Worm (Caenorhabditis elegans) whole organism, young adult: ENCODE data around the gene F57C7.4.

Source experiments
- B0019.2 ChIP-seq: fragments of 200-800 bp; sonication (Bioruptor generic); conservative IDR thresholded peaks from 2 replicates; pipeline ENCODE4 v1.3.6; 2022; ENCODE audit warnings: missing genetic modification reagents, missing genetic modification characterization, missing compliant biosample characterization
- F55B11.4 ChIP-seq: sonication (generic microtip); optimal IDR thresholded peaks from 2 replicates; lab custom pipeline; 2016; ENCODE audit warnings: missing compliant biosample characterization, missing genetic modification characterization, borderline replicate concordance; ENCODE audit not compliant: insufficient read depth
- F57C9.4 ChIP-seq: sonication (generic microtip); optimal IDR thresholded peaks from 2 replicates; lab custom pipeline; 2017; ENCODE audit warnings: mild to moderate bottlenecking, missing genetic modification characterization, missing compliant biosample characterization
- K11D2.4 ChIP-seq: fragments of 200-800 bp; sonication (Bioruptor generic); IDR thresholded peaks from 2 replicates; pipeline ENCODE4 v1.3.6; 2022; ENCODE audit warnings: missing genetic modification reagents, missing genetic modification characterization, missing compliant biosample characterization
- Y79H2A.3 ChIP-seq: fragments of 200-800 bp; sonication (Bioruptor generic); conservative IDR thresholded peaks from 2 replicates; pipeline ENCODE4 v1.3.6; 2022; ENCODE audit warnings: missing genetic modification reagents, missing genetic modification characterization, missing compliant biosample characterization
- aptf-3 ChIP-seq: fragments of 200-800 bp; sonication (Bioruptor generic); IDR thresholded peaks from 2 replicates; pipeline ENCODE4 v1.3.6; 2022; ENCODE audit warnings: missing genetic modification characterization, missing compliant biosample characterization
- atf-7 ChIP-seq: sonication (generic microtip); optimal IDR thresholded peaks from 2 replicates; lab custom pipeline; 2017; ENCODE audit warnings: mild to moderate bottlenecking, missing genetic modification characterization, missing compliant biosample characterization
- ccch-3 ChIP-seq: fragments of 200-800 bp; sonication (Bioruptor generic); optimal IDR thresholded peaks from 2 replicates; lab custom pipeline; 2018; ENCODE audit warnings: mild to moderate bottlenecking, missing genetic modification characterization, missing compliant biosample characterization
- cebp-1 ChIP-seq, 2 experiments: fragments of 200-800 bp in 1 of 2; sonication (Bioruptor generic) in 1 of 2; sonication (generic microtip) in 1 of 2; IDR thresholded peaks in 1 of 2; optimal IDR thresholded peaks in 1 of 2; 2 replicates each; pipeline versions ENCODE4 v1.3.6 to Lab custom; 2017 to 2022; ENCODE audit warnings: missing compliant biosample characterization in 2 of 2, missing genetic modification characterization in 2 of 2, mild to moderate bottlenecking in 1 of 2, missing genetic modification reagents in 1 of 2, moderate library complexity in 1 of 2
- cebp-2 ChIP-seq: fragments of 200-800 bp; sonication (Bioruptor generic); IDR thresholded peaks from 2 replicates; pipeline ENCODE4 v1.3.6; 2022; ENCODE audit warnings: missing genetic modification characterization, missing compliant biosample characterization
- ceh-58 ChIP-seq: fragments of 200-800 bp; sonication (Bioruptor generic); IDR thresholded peaks from 2 replicates; pipeline ENCODE4 v1.3.6; 2022; ENCODE audit warnings: missing genetic modification characterization, missing compliant biosample characterization
- chd-7 ChIP-seq: sonication (generic microtip); optimal IDR thresholded peaks from 2 replicates; lab custom pipeline; 2016; ENCODE audit warnings: mild to moderate bottlenecking, missing genetic modification characterization, moderate library complexity, missing compliant biosample characterization
- egrh-3 ChIP-seq: fragments of 200-800 bp; sonication (Bioruptor generic); IDR thresholded peaks from 2 replicates; pipeline ENCODE4 v1.3.6; 2022; ENCODE audit warnings: missing genetic modification reagents, missing genetic modification characterization, missing compliant biosample characterization
- fkh-3 ChIP-seq: sonication (generic microtip); optimal IDR thresholded peaks from 2 replicates; lab custom pipeline; 2016; ENCODE audit warnings: mild to moderate bottlenecking, missing genetic modification characterization, missing compliant biosample characterization
- him-1 ChIP-seq: sonication (generic microtip); optimal IDR thresholded peaks from 2 replicates; lab custom pipeline; 2016; ENCODE audit warnings: missing genotype, missing genetic modification reagents, missing genetic modification characterization, missing compliant biosample characterization
- hmg-1.2 ChIP-seq: fragments of 200-800 bp; sonication (Bioruptor generic); IDR thresholded peaks from 2 replicates; pipeline ENCODE4 v1.3.6; 2022; ENCODE audit warnings: missing genetic modification reagents, missing genetic modification characterization, missing compliant biosample characterization
- hmg-20 ChIP-seq: fragments of 200-800 bp; sonication (Bioruptor generic); IDR thresholded peaks from 2 replicates; pipeline ENCODE4 v1.3.6; 2022; ENCODE audit warnings: missing genetic modification reagents, missing genetic modification characterization, missing compliant biosample characterization
- hsf-1 ChIP-seq: fragments of 200-800 bp; sonication (Bioruptor generic); IDR thresholded peaks from 2 replicates; pipeline ENCODE4 v1.3.6; 2022; ENCODE audit warnings: missing genetic modification reagents, missing genetic modification characterization, missing compliant biosample characterization
- lin-26 ChIP-seq: fragments of 200-800 bp; sonication (Bioruptor generic); IDR thresholded peaks from 2 replicates; pipeline ENCODE4 v1.3.6; 2022; ENCODE audit warnings: missing genetic modification reagents, missing genetic modification characterization, missing compliant biosample characterization
- madf-6 ChIP-seq: fragments of 200-800 bp; sonication (Bioruptor generic); IDR thresholded peaks from 2 replicates; pipeline ENCODE4 v1.3.6; 2022; ENCODE audit warnings: missing genetic modification reagents, missing genetic modification characterization, missing compliant biosample characterization
- madf-8 ChIP-seq: fragments of 200-800 bp; sonication (Bioruptor generic); conservative IDR thresholded peaks from 2 replicates; pipeline ENCODE4 v1.3.6; 2022; ENCODE audit warnings: missing genetic modification reagents, missing genetic modification characterization, missing compliant biosample characterization
- mel-28 ChIP-seq: sonication (generic microtip); optimal IDR thresholded peaks from 2 replicates; lab custom pipeline; 2016; ENCODE audit warnings: borderline replicate concordance, mild to moderate bottlenecking, missing genetic modification characterization, missing compliant biosample characterization
- nfya-2 ChIP-seq: fragments of 200-800 bp; sonication (Bioruptor generic); IDR thresholded peaks from 2 replicates; pipeline ENCODE4 v1.3.6; 2022; ENCODE audit warnings: missing genetic modification reagents, missing genetic modification characterization, missing compliant biosample characterization
- nfyb-1 ChIP-seq: fragments of 200-800 bp; sonication (Bioruptor generic); IDR thresholded peaks from 2 replicates; pipeline ENCODE4 v1.3.6; 2022; ENCODE audit warnings: missing genetic modification reagents, missing genetic modification characterization, missing compliant biosample characterization
- nhr-120 ChIP-seq: fragments of 200-800 bp; sonication (Bioruptor generic); IDR thresholded peaks from 2 replicates; pipeline ENCODE4 v1.3.6; 2022; ENCODE audit warnings: missing genetic modification characterization, missing compliant biosample characterization
- nhr-80 ChIP-seq: sonication (generic microtip); optimal IDR thresholded peaks from 2 replicates; lab custom pipeline; 2016; ENCODE audit warnings: missing genetic modification characterization, missing compliant biosample characterization
- nhr-90 ChIP-seq: sonication (generic microtip); optimal IDR thresholded peaks from 2 replicates; lab custom pipeline; 2016; ENCODE audit warnings: missing genotype, mild to moderate bottlenecking, missing genetic modification characterization, missing compliant biosample characterization
- pha-4 ChIP-seq: fragments of 150-350 bp; sonication (generic microtip); optimal IDR thresholded peaks from 2 replicates; lab custom pipeline; 2014; ENCODE audit warnings: missing biosample characterization, missing genetic modification reagents, missing genetic modification characterization
- rec-8 ChIP-seq, 2 experiments: sonication (generic microtip); optimal IDR thresholded peaks; 2 replicates each; lab custom pipeline; 2016; ENCODE audit warnings: mild to moderate bottlenecking in 2 of 2, missing genetic modification characterization in 2 of 2, missing genetic modification reagents in 2 of 2, missing genotype in 2 of 2, missing biosample characterization in 1 of 2, missing compliant biosample characterization in 1 of 2, moderate library complexity in 1 of 2
- snpc-1.3 ChIP-seq: sonication (generic microtip); optimal IDR thresholded peaks from 2 replicates; lab custom pipeline; 2017; ENCODE audit warnings: missing genetic modification characterization, mild to moderate bottlenecking, missing compliant biosample characterization, antibody characterized with exemption, moderate library complexity, missing genotype, missing genetic modification reagents; ENCODE audit not compliant: insufficient read depth
- snpc-4 ChIP-seq, 5 experiments: fragments of 150-350 bp in 1 of 5; sonication (generic microtip) in 4 of 5; optimal IDR thresholded peaks; 2 replicates each; lab custom pipeline; 2014 to 2018; ENCODE audit warnings: missing genetic modification characterization in 5 of 5, missing biosample characterization in 3 of 5, antibody characterized with exemption in 2 of 5, mild to moderate bottlenecking in 2 of 5, missing compliant biosample characterization in 2 of 5, missing genotype in 2 of 5, moderate library complexity in 2 of 5, missing genetic modification reagents in 1 of 5
- tbx-9 ChIP-seq: sonication (generic microtip); optimal IDR thresholded peaks from 2 replicates; lab custom pipeline; 2016; ENCODE audit warnings: borderline replicate concordance, missing genetic modification characterization, inconsistent platforms, missing compliant biosample characterization
- tlf-1 ChIP-seq: fragments of 200-800 bp; sonication (Bioruptor generic); optimal IDR thresholded peaks from 2 replicates; lab custom pipeline; 2018; ENCODE audit warnings: mild to moderate bottlenecking, missing genetic modification characterization, missing compliant biosample characterization
- unc-62 ChIP-seq: fragments of 150-350 bp; optimal IDR thresholded peaks from 2 replicates; lab custom pipeline; 2014; ENCODE audit warnings: missing biosample characterization, missing genetic modification reagents, missing genetic modification characterization
- ztf-26 ChIP-seq: sonication (generic microtip); optimal IDR thresholded peaks from 2 replicates; lab custom pipeline; 2017; ENCODE audit warnings: missing genetic modification characterization, missing compliant biosample characterization
- ztf-6 ChIP-seq: fragments of 200-800 bp; sonication (Bioruptor generic); IDR thresholded peaks from 2 replicates; pipeline ENCODE4 v1.3.6; 2022; ENCODE audit warnings: missing genetic modification reagents, missing genetic modification characterization, missing compliant biosample characterization

Gene F57C7.4

DNA sequence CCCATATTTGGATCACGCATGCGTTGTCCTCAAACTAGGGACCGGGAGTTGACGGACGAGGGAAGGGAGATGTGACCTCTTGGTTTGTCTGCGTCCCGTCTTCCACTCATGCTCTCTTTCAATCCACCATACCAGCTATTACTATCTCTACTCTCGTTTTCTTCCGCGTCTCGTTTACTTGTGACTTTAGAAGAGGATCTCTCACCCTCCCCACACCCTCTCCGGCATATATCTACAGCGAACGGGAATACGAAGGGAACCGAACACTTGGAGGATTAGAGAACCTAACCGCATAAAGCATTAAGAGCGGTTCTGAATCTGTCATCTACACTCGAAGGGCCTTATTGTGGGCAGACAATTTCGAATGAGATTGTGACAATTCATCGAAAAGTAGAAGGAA is 33.8 kb upstream of the F57C7.4 start:
- TF ChIP-seq cebp-2 (GFP tag; lab: Robert Waterston, UW): no peak
- TF ChIP-seq madf-6 (GFP tag; lab: Robert Waterston, UW): no peak
- no peak for TF ChIP-seq pha-4 (tag; lab: Kevin White, UChicago)
- no peak for TF ChIP-seq F55B11.4
- no peak for TF ChIP-seq hsf-1 (GFP tag; lab: Robert Waterston, UW)
- TF ChIP-seq K11D2.4 (GFP tag; lab: Robert Waterston, UW): no peak
- TF ChIP-seq B0019.2: no peak
- no peak for TF ChIP-seq ccch-3
- no peak for TF ChIP-seq fkh-3 (tag; lab: Kevin White, UChicago)
- TF ChIP-seq nhr-90 (tag; lab: Kevin White, UChicago): no peak
- no peak for TF ChIP-seq aptf-3 (GFP tag; lab: Robert Waterston, UW)
- no peak for TF ChIP-seq chd-7
- no peak for TF ChIP-seq snpc-4 (GFP tag; optimal IDR thresholded peaks at IDR 0.05; lab: Kevin White, UChicago)
- TF ChIP-seq snpc-4 (tag; optimal IDR thresholded peaks at IDR 0.05; lab: Kevin White, UChicago): no peak
- TF ChIP-seq mel-28: no peak
- no peak for TF ChIP-seq tbx-9
- no peak for TF ChIP-seq Y79H2A.3 (GFP tag; lab: Robert Waterston, UW)
- TF ChIP-seq egrh-3 (GFP tag; lab: Robert Waterston, UW): no peak
- no peak for TF ChIP-seq atf-7 (tag; lab: Kevin White, UChicago)
- no peak for TF ChIP-seq hmg-20 (GFP tag; lab: Robert Waterston, UW)
- TF ChIP-seq nhr-120 (GFP tag; lab: Robert Waterston, UW): no peak

DNA sequence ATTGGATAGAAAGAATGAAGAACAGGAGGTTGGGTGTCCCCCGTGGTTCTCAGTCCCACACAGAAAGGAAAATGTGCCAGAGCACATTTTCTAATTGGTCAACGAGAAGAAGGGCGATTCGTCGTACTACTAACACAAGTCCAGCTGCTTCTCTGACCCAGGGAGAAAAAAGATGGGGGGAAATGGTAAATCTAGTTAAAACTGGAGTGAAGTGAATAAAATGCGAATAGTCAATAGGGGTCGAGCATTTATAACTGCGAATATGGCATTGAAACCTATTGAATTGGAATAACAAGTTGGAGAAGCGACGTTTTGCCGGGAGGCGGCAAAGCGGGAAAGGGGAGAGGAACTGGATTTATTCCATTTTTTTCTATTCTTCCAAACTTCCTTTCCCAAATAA is 33.2 kb upstream of the F57C7.4 start:
- TF ChIP-seq nfyb-1 (GFP tag; lab: Robert Waterston, UW) (no peak), hmg-1.2 (no peak)

DNA sequence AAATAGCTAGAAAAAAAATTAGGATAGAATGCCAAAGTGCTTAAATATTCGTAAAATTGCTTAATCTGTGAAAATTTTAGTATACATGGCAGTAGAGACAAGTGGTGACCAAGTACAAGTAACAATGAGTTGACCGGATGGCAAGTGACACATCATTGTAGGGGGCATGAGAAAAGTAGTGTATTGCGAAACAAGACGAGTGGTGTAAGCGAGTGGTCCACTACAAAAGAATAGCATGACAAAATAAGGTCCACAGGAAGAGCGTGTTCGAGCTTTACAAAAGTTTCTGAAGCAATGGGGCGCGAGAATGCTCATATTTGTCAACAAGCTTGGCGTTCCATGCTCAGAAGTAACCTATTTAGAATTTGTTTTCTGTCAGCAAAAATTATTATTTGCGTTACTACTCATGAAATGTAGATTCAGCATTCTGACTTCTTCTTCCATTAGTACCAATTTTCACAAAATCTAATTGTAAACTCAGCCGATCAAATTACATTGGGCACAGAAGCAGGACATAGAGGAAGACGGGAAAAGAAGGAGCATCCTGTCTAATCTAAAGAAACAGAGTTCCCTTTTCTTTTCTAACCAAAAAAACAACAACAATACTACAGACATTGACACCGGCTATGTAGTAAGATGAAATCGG is 30.3 kb upstream of the F57C7.4 start:
- TF ChIP-seq ceh-58 (GFP tag; lab: Robert Waterston, UW): no peak
- TF ChIP-seq cebp-1 (GFP tag; IDR thresholded peaks at IDR 0.05; lab: Robert Waterston, UW): no peak
- peak; percentile 75 for TF ChIP-seq cebp-1 (tag; optimal IDR thresholded peaks at IDR 0.05; lab: Kevin White, UChicago)
- TF ChIP-seq, all 124 proteins: peak for 1

DNA sequence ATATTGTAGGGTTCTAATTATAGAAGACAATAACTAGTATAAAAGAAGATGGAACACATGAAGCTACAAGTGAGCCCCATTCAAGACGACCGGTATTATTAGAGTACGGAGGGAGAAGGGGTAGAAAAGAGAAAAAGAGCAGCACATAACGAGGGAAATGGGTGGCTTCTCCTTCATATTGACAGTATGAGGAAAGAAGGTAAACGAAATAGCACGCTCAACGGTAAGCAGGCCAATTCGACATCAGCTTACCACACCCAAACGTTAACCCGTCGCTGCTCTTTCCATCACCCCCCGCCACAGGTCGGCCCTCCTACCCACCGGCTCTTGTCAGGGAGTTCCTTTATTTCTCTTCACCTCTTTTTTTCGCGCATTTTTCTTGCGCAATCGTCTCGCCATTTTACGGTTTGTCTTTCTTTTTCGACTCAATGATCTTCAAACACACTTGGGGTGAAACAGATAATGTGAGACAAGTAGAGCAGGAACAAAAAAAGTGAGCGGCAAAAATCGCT is 29.3 kb upstream of the F57C7.4 start:
- TF ChIP-seq ztf-6 (no peak), ztf-26 (tag; lab: Kevin White, UChicago) (no peak), nhr-80 (tag; lab: Kevin White, UChicago) (peak; percentile 28)
- TF ChIP-seq, all 124 proteins: peak for 1

DNA sequence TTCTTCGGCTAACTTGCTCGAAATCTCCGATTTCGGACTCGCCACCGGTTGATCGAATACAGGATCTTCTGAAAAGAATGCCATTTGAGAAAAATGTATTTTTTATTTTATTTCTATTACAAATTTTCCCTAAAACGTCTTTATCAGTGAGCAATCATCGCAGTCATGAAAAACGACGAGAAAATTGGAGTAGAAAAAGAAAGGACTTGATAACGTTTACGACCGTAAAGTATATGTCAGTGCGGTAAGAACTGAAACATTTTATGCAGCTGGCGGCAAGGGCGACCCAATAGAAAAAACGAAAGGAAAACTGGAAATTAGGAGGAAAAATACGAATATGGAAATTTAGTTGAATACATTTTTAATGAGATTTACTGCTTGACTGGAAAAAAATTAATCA is 28.4 kb upstream of the F57C7.4 start:
- TF ChIP-seq unc-62 (GFP tag; lab: Kevin White, UChicago) (no peak), ccch-3 (no peak), nhr-80 (tag; lab: Kevin White, UChicago) (peak; percentile 68)

DNA sequence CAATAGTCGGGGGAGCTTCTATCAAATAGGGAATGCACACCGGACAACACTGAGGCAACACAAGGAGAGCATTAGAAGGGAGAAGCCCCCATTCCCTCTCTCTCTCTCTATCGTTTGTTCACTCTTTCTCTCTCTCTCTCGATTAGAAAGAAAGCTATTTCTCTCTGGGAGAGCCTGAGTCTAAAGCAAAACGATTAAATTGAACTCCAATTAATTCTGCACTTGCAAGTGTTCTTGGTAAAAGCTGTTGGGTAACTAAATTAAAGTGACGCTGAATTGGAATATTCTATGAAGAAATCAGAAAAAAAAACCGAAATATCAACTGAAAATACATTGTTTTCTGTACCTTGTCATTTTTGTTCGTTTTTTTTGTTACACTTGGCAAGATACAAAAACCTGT is 26.7 kb upstream of the F57C7.4 start:
- TF ChIP-seq snpc-1.3 (no peak), B0019.2 (no peak), lin-26 (GFP tag; lab: Robert Waterston, UW) (no peak), tlf-1 (GFP tag; lab: Kevin White, UChicago) (no peak), F57C9.4 (tag; lab: Kevin White, UChicago) (no peak), madf-8 (GFP tag; lab: Robert Waterston, UW) (no peak), rec-8 (tag; optimal IDR thresholded peaks at IDR 0.05; lab: Kevin White, UChicago) (no peak), nfya-2 (GFP tag; lab: Robert Waterston, UW) (no peak), him-1 (tag; lab: Kevin White, UChicago) (no peak)
- TF ChIP-seq, all 124 proteins: peak for 0
